Fruit fly (Drosophila melanogaster) ovary, adult (tissue): ENCODE measurements around the gene CG5515.

ENCODE experiments used
- CG17801 ChIP-seq: fragments of 200-800 bp; optimal IDR thresholded peaks from 2 replicates; lab custom pipeline; 2019; ENCODE audit warnings: missing biosample characterization, mild to moderate bottlenecking, missing genetic modification characterization, moderate library complexity; ENCODE audit not compliant: partially characterized antibody

Gene CG5515

DNA sequence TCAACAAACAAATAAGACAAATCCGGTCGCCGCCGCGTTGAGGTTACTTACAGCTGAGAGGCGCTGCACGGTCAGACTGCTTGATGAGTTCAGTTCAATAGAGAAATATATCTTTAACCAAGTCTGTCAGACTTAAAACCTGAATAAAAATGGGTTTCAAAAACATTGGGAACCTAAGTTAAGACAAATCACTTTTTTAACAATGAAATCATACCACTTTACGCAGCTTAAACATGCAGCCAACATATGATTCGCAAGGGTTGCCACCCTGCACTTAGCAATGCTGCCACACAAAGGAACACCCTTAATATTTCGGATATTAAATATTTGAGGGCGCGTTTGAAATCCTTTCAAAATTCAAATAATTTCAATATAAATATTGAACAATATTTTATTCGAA is at the start of gene CG5515:
TSS of gene CG5515 (minus strand) at position 278 of the 400 bp plus-strand sequence.
- TF ChIP-seq CG17801 = peak; percentile 92

DNA sequence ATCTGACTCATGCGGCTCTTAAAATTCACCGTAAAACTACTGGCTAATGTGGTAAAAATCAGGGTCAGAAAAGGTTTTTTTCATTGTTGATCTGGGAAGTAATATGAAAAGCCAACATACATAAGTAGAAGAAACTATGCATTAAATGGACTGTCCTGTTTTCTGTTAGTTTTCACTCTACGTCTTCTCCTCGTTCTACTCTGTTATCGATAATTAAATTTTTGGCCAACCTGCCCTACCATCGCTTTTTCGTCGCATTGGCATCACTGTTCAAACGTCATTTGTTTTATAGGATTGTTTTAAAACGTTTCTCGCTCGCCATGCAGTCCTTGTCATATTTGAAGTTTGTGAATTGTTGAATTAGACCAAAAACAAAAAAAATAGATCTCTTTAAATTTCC is 46.0 kb upstream of the CG5515 start:
- TF ChIP-seq CG17801 = no peak

DNA sequence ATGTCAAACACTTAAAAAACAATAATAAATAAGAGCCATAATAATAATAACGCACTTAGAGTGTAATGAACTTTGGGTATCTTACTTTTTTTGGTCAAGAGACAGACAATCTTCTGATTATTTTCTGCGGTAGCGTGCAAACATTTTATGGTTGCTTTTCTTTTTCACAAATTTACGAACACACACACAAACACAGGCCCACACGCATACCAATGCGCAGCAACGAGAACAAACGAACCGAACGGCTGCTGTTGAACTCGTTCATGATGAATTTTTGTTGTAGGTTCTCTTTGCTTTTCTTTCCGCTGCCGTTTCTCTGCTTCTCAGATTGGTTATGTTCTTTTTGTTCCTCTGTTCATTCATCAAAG is 45.5 kb upstream of the CG5515 start:
- TF ChIP-seq CG17801 = no peak

DNA sequence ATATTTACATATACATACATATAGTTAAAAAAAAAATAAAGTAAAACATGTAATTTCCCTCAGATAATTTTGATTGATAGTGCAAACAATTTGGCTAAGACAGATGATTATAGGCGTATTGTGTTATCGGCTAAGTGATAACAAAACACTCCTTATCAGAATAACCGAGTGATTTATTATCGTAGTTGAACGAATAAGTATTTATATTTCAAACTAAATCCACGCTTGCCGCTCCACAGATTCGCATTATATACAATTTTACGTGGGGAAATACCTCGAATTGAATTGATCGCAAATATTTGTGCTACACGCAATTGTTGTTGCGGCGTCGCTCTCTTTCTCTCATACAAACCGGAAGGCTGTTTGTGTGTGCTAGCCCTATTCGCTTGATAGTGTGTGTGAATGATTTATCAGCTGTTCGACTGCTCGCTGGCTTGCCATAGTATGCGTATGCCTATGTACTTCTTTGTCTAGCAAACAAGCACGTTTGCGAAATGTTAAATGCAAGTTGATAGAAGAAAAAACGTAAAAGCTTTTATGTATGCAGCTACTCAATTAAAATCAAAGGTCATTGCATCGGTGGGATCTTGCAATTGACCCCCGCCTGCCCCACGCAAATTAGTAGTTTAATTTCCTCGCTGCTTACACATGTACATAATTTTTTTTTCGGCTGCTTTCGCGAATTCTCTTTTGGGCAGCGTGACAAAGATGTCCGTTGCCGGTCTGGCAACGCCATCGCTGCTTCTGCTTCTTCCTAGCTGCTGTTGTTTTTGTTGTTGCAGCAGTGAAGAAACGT is 44.9 kb upstream of the CG5515 start:
- peak; percentile 18 for TF ChIP-seq CG17801

DNA sequence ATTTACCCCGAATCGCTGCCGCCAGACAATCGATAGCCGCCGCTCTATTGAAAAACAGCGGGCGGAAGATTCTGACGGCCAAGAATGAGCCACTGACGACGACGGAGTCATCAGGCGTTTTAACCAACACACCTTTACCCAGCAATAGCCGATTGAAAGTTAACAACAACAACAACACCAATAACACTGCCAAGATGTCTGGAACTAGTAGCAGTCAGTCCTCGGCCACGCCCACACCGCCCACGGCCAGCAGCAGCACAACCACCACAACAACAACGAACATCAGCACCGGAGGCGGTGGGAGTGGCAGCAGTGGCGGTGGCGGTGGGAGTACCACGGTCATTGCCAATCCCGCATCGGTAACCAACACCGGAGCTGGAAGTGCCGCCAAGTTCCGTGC is 43.2 kb upstream of the CG5515 start:
- TF ChIP-seq CG17801 = no peak

DNA sequence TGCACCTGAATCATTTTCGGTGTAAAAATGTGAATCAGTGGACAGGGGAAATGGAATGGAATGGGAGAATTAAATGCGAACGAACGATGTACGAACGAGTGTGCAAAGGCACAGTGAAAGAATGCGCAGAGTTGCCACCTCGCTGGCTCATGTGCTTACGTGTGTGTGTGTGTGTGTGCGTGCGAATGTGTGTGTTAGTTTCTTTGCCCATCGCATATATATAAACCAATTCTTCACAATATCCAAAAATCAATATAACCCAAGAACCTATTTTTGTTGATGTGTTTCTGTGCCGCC is 42.5 kb upstream of the CG5515 start:
- TF ChIP-seq CG17801 = no peak

DNA sequence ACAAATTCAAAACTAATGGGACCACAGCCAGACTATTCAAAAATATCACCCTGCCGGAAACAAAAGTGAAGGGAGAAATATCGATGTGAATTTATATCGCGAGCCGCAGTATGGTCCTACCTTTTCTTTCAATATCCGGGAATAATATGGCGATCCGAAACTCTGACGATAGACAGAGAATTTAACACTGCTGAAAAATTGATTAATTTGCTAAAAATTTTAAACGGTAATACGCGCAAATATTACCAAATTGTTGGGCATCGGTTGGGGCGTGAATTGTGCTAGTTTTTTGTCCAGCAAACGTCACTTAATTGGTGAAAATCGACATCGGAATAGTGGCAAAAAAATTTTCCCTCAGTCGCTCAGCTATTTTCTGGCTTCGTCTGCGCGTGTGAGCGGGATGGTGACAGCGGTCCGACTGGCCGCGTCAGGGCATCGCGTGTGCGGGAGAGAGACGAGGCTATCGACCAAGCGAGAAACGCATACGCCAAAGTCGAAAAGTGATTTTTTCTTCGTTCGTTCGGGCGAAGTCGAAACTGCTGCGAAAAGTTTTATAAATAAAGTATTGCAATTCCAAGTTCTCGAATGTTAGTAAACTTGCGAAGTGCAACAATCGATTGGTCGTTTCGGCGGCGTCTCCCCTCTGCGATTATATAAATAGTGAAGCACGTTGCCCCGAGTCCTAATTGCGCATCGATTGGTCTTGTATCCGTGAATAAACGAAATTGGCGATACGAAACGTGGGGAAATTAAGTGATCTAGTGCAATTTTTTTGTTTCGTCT is 41.9 kb upstream of the CG5515 start, which contains the start of gene mask:
TSS of gene mask (plus strand) at position 140 of the 783 bp plus-strand sequence.
- peak; percentile 65 for TF ChIP-seq CG17801

DNA sequence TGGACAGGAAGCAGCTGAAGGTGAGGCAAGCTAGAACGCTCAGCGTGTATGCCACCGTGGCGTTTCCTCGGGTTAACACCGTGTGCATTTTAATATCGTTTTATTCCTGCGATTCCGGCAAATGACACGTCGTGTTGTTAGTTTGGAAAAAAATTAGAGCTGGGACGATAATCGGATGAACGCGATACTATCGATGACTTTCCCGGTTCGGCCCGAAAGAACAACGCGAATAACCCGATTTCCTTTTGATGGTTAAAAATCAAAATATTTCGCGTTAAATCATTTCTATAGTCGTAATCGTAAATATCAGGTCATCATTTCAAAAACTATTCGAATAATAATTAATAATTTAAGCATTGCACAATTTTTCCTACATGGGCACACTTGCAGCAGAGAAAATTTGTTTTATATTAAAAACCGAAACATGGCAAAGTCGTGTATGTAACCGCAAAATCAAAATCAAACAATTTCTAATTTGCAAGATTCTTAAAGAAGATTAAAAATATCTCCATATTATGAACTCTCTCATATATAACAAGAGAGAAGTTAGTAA is 41.2 kb upstream of the CG5515 start, which contains the start of gene Spase22-23:
TSS of gene Spase22-23 (minus strand) at position 166 of the 553 bp plus-strand sequence.
- no peak for TF ChIP-seq CG17801

DNA sequence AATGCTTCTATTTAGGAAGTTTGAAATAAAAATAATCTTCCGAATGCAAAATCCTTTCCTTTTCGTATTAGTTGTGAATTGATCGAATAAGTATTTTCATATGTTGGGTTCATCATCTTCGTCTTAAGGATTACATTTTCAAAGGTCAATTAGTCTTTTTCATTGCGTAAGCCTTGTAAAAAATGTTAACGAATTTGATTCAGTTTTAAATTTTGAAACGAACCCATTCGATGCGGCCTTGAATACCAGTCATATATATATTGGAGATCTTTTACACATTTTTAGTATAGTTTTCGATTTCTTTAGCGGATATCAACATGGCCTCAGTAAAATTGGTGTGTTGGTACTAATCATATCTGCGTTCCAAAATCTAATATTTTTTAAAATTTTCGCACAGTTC is 40.0 kb upstream of the CG5515 start, which contains the start of gene Acp95EF:
TSS of gene Acp95EF (plus strand) at position 301 of the 400 bp plus-strand sequence.
- TF ChIP-seq CG17801 = no peak

DNA sequence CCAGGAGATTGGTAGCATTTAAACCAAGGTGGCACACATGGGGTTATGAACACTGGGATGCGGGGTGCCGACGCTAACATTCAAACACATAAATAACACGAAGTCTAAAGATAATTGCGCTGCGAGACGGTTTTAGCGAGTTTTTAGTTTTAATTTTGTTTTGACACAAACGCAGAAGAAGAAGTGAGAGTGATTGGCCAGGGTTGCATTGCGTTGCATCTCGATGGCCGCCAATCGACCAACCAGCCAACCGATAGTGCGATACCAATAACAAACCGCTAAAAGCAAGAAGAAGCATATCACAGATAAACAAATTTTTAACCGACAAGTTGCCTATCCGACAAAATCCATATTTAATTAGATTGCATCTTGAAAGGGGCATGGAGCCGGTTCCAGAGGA is 38.0 kb upstream of the CG5515 start, which contains the start of the genes Spps and CG13609:
TSS of gene Spps (minus strand) at position 191 of the 400 bp plus-strand sequence.
TSS of gene CG13609 (plus strand) at position 280 of the 400 bp plus-strand sequence.
- TF ChIP-seq CG17801 = peak; percentile 33

DNA sequence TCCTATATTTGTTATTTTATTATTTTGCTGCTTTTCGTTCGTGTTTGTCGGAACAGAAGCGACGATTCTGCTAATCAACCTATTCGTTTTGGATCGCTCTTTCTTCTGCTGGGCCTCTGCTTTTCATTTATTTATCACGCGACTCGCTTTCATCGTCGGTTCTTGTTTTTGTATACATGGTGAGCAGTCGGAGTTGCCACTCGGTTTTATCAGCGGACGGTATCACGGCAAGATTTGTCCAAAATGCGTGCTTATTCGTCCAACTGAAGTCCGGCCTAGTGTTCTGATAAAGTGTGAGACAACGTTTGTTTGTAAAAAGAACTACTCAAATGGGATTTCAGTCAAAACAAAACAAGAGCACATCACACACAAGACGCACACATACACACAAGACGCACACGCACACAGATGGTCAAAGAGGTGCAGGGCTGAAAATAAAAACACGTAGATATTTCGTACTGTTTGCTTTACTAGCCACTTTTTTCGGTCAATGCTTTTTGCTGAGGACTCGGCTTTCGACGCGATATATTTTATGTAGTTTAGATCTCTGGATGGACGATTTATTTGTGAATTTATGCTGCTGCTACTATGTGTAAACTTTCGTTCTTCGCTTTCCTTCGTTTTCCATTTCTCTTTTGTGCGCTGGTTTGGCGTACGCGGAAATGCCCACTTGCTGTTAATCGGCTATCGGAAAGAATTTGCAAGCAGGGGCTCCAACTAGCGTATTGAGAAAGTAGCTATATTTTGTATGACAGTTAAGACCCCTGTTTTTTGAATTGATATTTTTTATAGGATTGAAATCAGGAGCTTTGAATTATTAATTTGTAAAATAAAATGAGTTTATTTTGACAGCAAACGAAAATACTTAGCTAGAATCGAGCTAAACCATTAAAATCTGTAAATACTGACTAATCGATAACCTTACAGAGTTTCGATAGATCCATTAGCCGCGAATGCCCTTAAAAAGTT is 32.9 kb upstream of the CG5515 start, which contains the start of gene twin:
TSS of gene twin (minus strand) at position 632 of the 969 bp plus-strand sequence.
- TF ChIP-seq CG17801 = peak; percentile 46

DNA sequence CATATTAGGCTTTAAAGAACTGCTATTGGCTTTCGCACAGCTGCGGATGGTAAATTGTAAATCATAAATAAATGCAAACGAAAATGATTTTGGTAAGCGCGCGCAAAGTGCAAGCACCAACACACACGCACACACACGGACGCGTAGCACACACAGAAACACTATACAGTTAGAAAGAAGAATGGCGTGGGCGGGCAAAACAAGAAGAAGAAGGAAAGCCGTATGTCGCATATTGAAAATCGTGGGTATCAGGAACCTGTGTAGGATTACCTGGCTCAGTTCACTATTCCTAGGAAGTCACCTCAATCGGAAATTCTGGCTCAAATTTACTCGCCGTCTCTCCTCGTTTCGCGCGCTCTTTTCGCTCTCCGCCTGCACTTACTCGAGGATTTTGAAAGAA is 32.1 kb upstream of the CG5515 start, which contains the start of gene cav:
TSS of gene cav (plus strand) at position 259 of the 400 bp plus-strand sequence.
- no peak for TF ChIP-seq CG17801

DNA sequence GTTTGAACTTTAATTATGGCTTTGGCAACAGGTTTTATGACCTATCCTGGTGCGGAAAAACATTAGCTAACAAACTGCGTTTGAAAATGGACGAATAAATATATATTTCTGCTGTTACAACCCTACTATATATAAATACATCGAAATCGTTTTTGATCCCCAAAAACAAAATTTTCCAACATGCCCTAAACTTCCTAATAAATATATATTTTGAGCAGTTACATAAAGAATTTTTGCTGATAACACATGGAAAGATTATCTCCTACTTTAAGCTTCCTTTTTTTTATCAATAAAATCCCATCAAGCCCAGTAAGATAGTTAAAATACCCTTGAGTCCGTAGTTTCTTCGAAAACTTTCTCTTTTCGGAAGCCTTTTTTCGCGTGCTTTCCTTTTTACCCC is 30.4 kb upstream of the CG5515 start:
- TF ChIP-seq CG17801 = no peak

DNA sequence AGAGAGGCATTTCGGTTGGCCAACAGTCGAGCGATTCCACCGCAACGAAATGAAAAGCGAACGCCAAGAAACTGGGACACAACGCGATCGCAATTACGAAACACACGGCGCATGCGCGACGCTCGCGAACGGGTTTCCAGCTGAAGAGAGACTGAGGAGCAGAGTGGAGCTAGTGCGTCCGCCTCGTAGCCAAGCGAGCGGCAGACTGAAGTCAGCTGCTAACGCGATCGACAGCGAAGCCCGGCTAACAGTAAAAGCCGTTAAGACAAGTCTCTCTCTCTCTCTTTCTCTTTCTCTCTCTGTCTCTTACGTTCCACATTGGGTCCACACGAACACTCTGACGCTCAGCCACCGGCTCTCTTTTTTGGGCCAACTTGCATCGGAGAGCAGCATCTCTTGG is 29.9 kb upstream of the CG5515 start, which contains the start of gene CG17786:
TSS of gene CG17786 (minus strand) at position 154 of the 400 bp plus-strand sequence.
- TF ChIP-seq CG17801 = no peak

DNA sequence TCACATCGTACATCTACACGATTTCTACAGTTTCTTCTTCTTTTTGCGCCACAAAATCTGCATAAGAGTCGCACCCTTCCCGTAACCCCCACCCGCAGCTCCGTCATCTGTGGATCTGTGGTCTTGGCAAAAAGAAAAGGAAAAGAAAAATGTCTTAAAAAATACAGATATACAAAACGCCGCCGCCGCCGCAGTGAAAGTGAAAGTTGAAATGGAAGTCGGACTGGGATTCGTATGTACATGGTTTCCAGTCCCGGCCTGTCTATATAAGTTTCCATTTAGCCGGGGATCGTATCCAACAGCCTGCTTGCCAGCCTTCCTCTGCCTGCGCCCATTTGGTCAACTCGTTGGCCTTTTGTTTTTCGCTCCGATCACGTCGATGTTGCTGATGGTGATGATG is 27.3 kb upstream of the CG5515 start:
- no peak for TF ChIP-seq CG17801

DNA sequence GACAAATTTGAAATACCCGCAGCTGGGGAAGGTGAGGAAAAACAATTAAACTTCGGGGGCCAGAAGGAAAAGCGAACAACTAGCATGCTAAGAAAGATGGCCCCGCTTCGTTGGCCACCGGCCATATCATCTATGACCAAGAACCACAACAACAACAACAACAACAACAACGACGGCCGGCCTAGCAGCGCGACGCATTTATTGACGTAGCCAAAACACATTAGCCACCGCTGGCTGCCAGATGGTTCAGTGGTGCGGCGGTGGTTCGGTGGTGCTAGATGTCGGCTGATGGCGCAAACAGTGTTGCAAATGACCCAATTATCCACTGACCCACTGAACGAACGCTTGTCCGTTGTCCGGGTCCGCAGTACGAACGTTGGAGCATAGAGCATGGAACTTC is 24.9 kb upstream of the CG5515 start:
- TF ChIP-seq CG17801 = no peak
